Fruit fly (Drosophila melanogaster) whole organism, embryonic: ENCODE data around the gene CG14598.
A peak's percentile ranks its signal among the peaks of the same experiment; 100 is the strongest.

Experiments used
- ATbp ChIP-seq: fragments of 200-800 bp; sonication (Bioruptor generic); optimal IDR thresholded peaks from 2 replicates; lab custom pipeline; 2017; ENCODE audit warnings: missing biosample characterization, mild to moderate bottlenecking, missing genetic modification characterization, missing genetic modification reagents
- Asciz ChIP-seq: fragments of 200-800 bp; sonication (Bioruptor generic); optimal IDR thresholded peaks from 2 replicates; lab custom pipeline; 2017; ENCODE audit warnings: missing biosample characterization, mild to moderate bottlenecking, missing genetic modification characterization, missing genetic modification reagents
- Atf6 ChIP-seq: fragments of 200-800 bp; sonication (Bioruptor generic); IDR thresholded peaks from 2 replicates; pipeline ENCODE4 v1.3.6; 2022; ENCODE audit warnings: missing biosample characterization, missing genetic modification characterization
- CG10147 ChIP-seq: fragments of 200-800 bp; sonication (Bioruptor generic); optimal IDR thresholded peaks from 2 replicates; lab custom pipeline; 2019; ENCODE audit warnings: missing biosample characterization, mild to moderate bottlenecking, missing genetic modification characterization, moderate library complexity
- CG11085 ChIP-seq: fragments of 200-800 bp; sonication (Bioruptor generic); IDR thresholded peaks from 2 replicates; pipeline ENCODE4 v1.3.6; 2022; ENCODE audit warnings: missing biosample characterization, missing genetic modification characterization
- CG12071 ChIP-seq: fragments of 200-800 bp; sonication (Bioruptor generic); optimal IDR thresholded peaks from 3 replicates; lab custom pipeline; 2018; ENCODE audit warnings: missing biosample characterization, mild to moderate bottlenecking, missing genetic modification characterization
- CG13624 ChIP-seq: fragments of 200-800 bp; sonication (Bioruptor generic); optimal IDR thresholded peaks from 2 replicates; lab custom pipeline; 2016; ENCODE audit warnings: missing biosample characterization, missing genetic modification characterization
- CG14014 ChIP-seq: fragments of 200-800 bp; sonication (Bioruptor generic); IDR thresholded peaks from 2 replicates; pipeline ENCODE4 v1.3.6; 2022; ENCODE audit warnings: missing biosample characterization, missing genetic modification characterization
- CG14860 ChIP-seq: fragments of 200-800 bp; sonication (Bioruptor generic); IDR thresholded peaks from 3 replicates; pipeline ENCODE4 v1.3.6; 2022; ENCODE audit warnings: missing biosample characterization, missing genetic modification characterization; ENCODE audit not compliant: partially characterized antibody
- CG14965 ChIP-seq: fragments of 200-800 bp; sonication (Bioruptor generic); optimal IDR thresholded peaks from 2 replicates; lab custom pipeline; 2016; ENCODE audit warnings: missing biosample characterization, missing genetic modification characterization, borderline replicate concordance
- CG15479 ChIP-seq: fragments of 200-800 bp; sonication (Bioruptor generic); optimal IDR thresholded peaks from 3 replicates; lab custom pipeline; 2019; ENCODE audit warnings: missing biosample characterization, mild to moderate bottlenecking, missing genetic modification characterization, moderate library complexity
- CG1602 ChIP-seq: fragments of 200-800 bp; sonication (Bioruptor generic); optimal IDR thresholded peaks from 3 replicates; lab custom pipeline; 2016; ENCODE audit warnings: missing biosample characterization, missing genetic modification characterization
- CG17385 ChIP-seq: fragments of 200-800 bp; sonication (Bioruptor generic); optimal IDR thresholded peaks from 3 replicates; lab custom pipeline; 2018; ENCODE audit warnings: missing biosample characterization, mild to moderate bottlenecking, missing genetic modification characterization
- CG2120 ChIP-seq: fragments of 200-800 bp; sonication (Bioruptor generic); optimal IDR thresholded peaks from 3 replicates; lab custom pipeline; 2016; ENCODE audit warnings: missing biosample characterization, missing genetic modification characterization
- CG2202 ChIP-seq: fragments of 200-800 bp; sonication (Bioruptor generic); optimal IDR thresholded peaks from 2 replicates; lab custom pipeline; 2018; ENCODE audit warnings: missing biosample characterization, mild to moderate bottlenecking, missing genetic modification characterization
- CG3847 ChIP-seq: fragments of 200-800 bp; sonication (Bioruptor generic); IDR thresholded peaks from 2 replicates; pipeline ENCODE4 v1.3.6; 2022; ENCODE audit warnings: missing biosample characterization, missing genetic modification characterization
- CG6254 ChIP-seq: fragments of 200-800 bp; sonication (Bioruptor generic); optimal IDR thresholded peaks from 3 replicates; lab custom pipeline; 2017; ENCODE audit warnings: mild to moderate bottlenecking, missing biosample characterization, missing genetic modification reagents, missing genetic modification characterization
- CG6272 ChIP-seq: fragments of 200-800 bp; sonication (Bioruptor generic); IDR thresholded peaks from 2 replicates; pipeline ENCODE4 v1.3.6; 2022; ENCODE audit warnings: missing biosample characterization, missing genetic modification characterization
- CG6813 ChIP-seq: fragments of 200-800 bp; sonication (Bioruptor generic); optimal IDR thresholded peaks from 2 replicates; lab custom pipeline; 2017; ENCODE audit warnings: missing biosample characterization, missing genetic modification characterization, mild to moderate bottlenecking, moderate library complexity, missing genetic modification reagents
- CG7357 ChIP-seq: fragments of 200-800 bp; sonication (Bioruptor generic); IDR thresholded peaks from 3 replicates; pipeline ENCODE4 v1.3.6; 2022; ENCODE audit warnings: missing biosample characterization, missing genetic modification characterization
- CG7839 ChIP-seq: fragments of 200-800 bp; sonication (Bioruptor generic); optimal IDR thresholded peaks from 3 replicates; lab custom pipeline; 2018; ENCODE audit warnings: missing biosample characterization, mild to moderate bottlenecking, missing genetic modification characterization, moderate library complexity
- CG7928 ChIP-seq: fragments of 200-800 bp; sonication (Bioruptor generic); optimal IDR thresholded peaks from 2 replicates; lab custom pipeline; 2017; ENCODE audit warnings: missing biosample characterization, mild to moderate bottlenecking, missing genetic modification characterization
- CG8290 ChIP-seq, 3 experiments: fragments of 200-800 bp; sonication (Bioruptor generic); optimal IDR thresholded peaks; 2 replicates each; lab custom pipeline; 2016 to 2019; ENCODE audit warnings: missing biosample characterization in 3 of 3, missing genetic modification characterization in 3 of 3, mild to moderate bottlenecking in 2 of 3, moderate library complexity in 1 of 3
- Dll ChIP-seq: fragments of 200-800 bp; sonication (Bioruptor generic); IDR thresholded peaks from 4 replicates; pipeline ENCODE4 v1.3.6; 2022; ENCODE audit warnings: missing biosample characterization, missing genetic modification characterization; ENCODE audit not compliant: partially characterized antibody
- Doc2 ChIP-seq: fragments of 200-800 bp; sonication (Bioruptor generic); IDR thresholded peaks from 2 replicates; pipeline ENCODE4 v1.3.6; 2022; ENCODE audit warnings: missing biosample characterization, missing genetic modification characterization
- Doc3 ChIP-seq: fragments of 200-800 bp; sonication (Bioruptor generic); IDR thresholded peaks from 3 replicates; pipeline ENCODE4 v1.3.6; 2022; ENCODE audit warnings: missing biosample characterization, missing genetic modification characterization; ENCODE audit not compliant: partially characterized antibody
- ERR ChIP-seq: fragments of 200-800 bp; sonication (Bioruptor generic); optimal IDR thresholded peaks from 2 replicates; lab custom pipeline; 2016; ENCODE audit warnings: missing biosample characterization, missing genetic modification characterization
- GATAe ChIP-seq: fragments of 200-800 bp; sonication (Bioruptor generic); conservative IDR thresholded peaks from 2 replicates; pipeline ENCODE4 v1.3.6; 2022; ENCODE audit warnings: missing biosample characterization, missing genetic modification characterization
- Gug ChIP-seq: fragments of 200-800 bp; sonication (Bioruptor generic); IDR thresholded peaks from 4 replicates; pipeline ENCODE4 v1.3.6; 2022; ENCODE audit warnings: missing biosample characterization, missing genetic modification characterization
- HmgZ ChIP-seq: fragments of 200-800 bp; sonication (Bioruptor generic); optimal IDR thresholded peaks from 2 replicates; lab custom pipeline; 2018; ENCODE audit warnings: missing biosample characterization, mild to moderate bottlenecking, missing genetic modification characterization
- Hsf ChIP-seq: fragments of 200-800 bp; sonication (Bioruptor generic); optimal IDR thresholded peaks from 3 replicates; lab custom pipeline; 2016; ENCODE audit warnings: missing biosample characterization, missing genetic modification characterization
- MBD-R2 ChIP-seq: fragments of 200-800 bp; sonication (Bioruptor generic); IDR thresholded peaks from 2 replicates; pipeline ENCODE4 v1.3.6; 2022; ENCODE audit warnings: missing biosample characterization, missing genetic modification characterization
- Mes4 ChIP-seq: fragments of 200-800 bp; sonication (Bioruptor generic); optimal IDR thresholded peaks from 2 replicates; lab custom pipeline; 2016; ENCODE audit warnings: missing biosample characterization, missing genetic modification characterization
- Oaz ChIP-seq: fragments of 200-800 bp; sonication (Bioruptor generic); IDR thresholded peaks from 2 replicates; pipeline ENCODE4 v1.3.6; 2022; ENCODE audit warnings: missing biosample characterization, missing genetic modification characterization
- Pdp1 ChIP-seq, 2 experiments: fragments of 200-800 bp; sonication (Bioruptor generic); optimal IDR thresholded peaks; 3 replicates each; lab custom pipeline; 2016; ENCODE audit warnings: missing biosample characterization in 2 of 2, missing genetic modification characterization in 2 of 2, mild to moderate bottlenecking in 1 of 2, moderate library complexity in 1 of 2
- Taf1 ChIP-seq: fragments of 200-800 bp; sonication (Bioruptor generic); IDR thresholded peaks from 2 replicates; pipeline ENCODE4 v1.3.6; 2022; ENCODE audit warnings: missing biosample characterization, missing genetic modification characterization
- Xbp1 ChIP-seq: fragments of 200-800 bp; sonication (Bioruptor generic); optimal IDR thresholded peaks from 3 replicates; lab custom pipeline; 2016; ENCODE audit warnings: missing biosample characterization, mild to moderate bottlenecking, missing genetic modification characterization
- ap ChIP-seq: fragments of 200-800 bp; sonication (Bioruptor generic); IDR thresholded peaks from 2 replicates; pipeline ENCODE4 v1.3.6; 2022; ENCODE audit warnings: missing biosample characterization, missing genetic modification characterization
- ash1 ChIP-seq: fragments of 200-800 bp; sonication (Bioruptor generic); optimal IDR thresholded peaks from 2 replicates; lab custom pipeline; 2018; ENCODE audit warnings: missing biosample characterization, mild to moderate bottlenecking, missing genetic modification characterization
- caup ChIP-seq: fragments of 200-800 bp; sonication (Bioruptor generic); optimal IDR thresholded peaks from 3 replicates; lab custom pipeline; 2017; ENCODE audit warnings: missing biosample characterization, mild to moderate bottlenecking, missing genetic modification characterization, moderate library complexity; ENCODE audit not compliant: severe bottlenecking
- hkb ChIP-seq, 2 experiments: fragments of 200-800 bp in 1 of 2; fragments of >200 bp in 1 of 2; sonication (Bioruptor generic) in 1 of 2; IDR thresholded peaks in 1 of 2; optimal IDR thresholded peaks in 1 of 2; 2 replicates each; pipeline versions ENCODE4 v1.3.6 to Lab custom; 2017 to 2022; ENCODE audit warnings: missing biosample characterization in 1 of 2, missing genetic modification characterization in 1 of 2
- nerfin-1 ChIP-seq: fragments of 200-800 bp; sonication (Bioruptor generic); optimal IDR thresholded peaks from 3 replicates; lab custom pipeline; 2019; ENCODE audit warnings: missing biosample characterization, mild to moderate bottlenecking, missing genetic modification characterization, moderate library complexity
- peb ChIP-seq: fragments of 200-800 bp; sonication (Bioruptor generic); IDR thresholded peaks from 2 replicates; pipeline ENCODE4 v1.3.6; 2022; ENCODE audit warnings: missing biosample characterization, missing genetic modification characterization
- prd ChIP-seq, 3 experiments: fragments of >200 bp in 2 of 3; fragments of 200-800 bp in 1 of 3; sonication (Bioruptor generic) in 1 of 3; optimal IDR thresholded peaks in 2 of 3; IDR thresholded peaks in 1 of 3; 2 replicates in 2 of 3; 3 replicates in 1 of 3; pipeline versions ENCODE4 v1.3.6 to Lab custom; 2017 to 2022; ENCODE audit warnings: missing biosample characterization in 1 of 3, missing genetic modification characterization in 1 of 3
- run ChIP-seq: fragments of 200-800 bp; sonication (Bioruptor generic); optimal IDR thresholded peaks from 3 replicates; lab custom pipeline; 2018; ENCODE audit warnings: missing biosample characterization, mild to moderate bottlenecking, missing genetic modification characterization
- salm ChIP-seq: fragments of 200-800 bp; sonication (Bioruptor generic); optimal IDR thresholded peaks from 2 replicates; lab custom pipeline; 2018; ENCODE audit warnings: missing biosample characterization, mild to moderate bottlenecking, missing genetic modification characterization
- wek ChIP-seq: fragments of 200-800 bp; sonication (Bioruptor generic); optimal IDR thresholded peaks from 3 replicates; lab custom pipeline; 2018; ENCODE audit warnings: missing biosample characterization, mild to moderate bottlenecking, missing genetic modification characterization, moderate library complexity
- zf30C ChIP-seq: fragments of 200-800 bp; sonication (Bioruptor generic); optimal IDR thresholded peaks from 3 replicates; lab custom pipeline; 2018; ENCODE audit warnings: missing biosample characterization, mild to moderate bottlenecking, missing genetic modification characterization

Gene CG14598

dm6 chr3R:7473767-7474254, 34.3 kb downstream of the CG14598 start, which contains the start of gene CG1142 (continued):
- TF ChIP-seq ATbp (GFP tag; lab: Kevin White, UChicago) (peak; percentile 96), run (peak; percentile 98), wek (GFP tag; lab: Kevin White, UChicago) (peak; percentile 98), ap (GFP tag; lab: Robert Waterston, UW) (peak; percentile 99), ERR (GFP tag; lab: Kevin White, UChicago) (peak; percentile 88), CG13624 (GFP tag; lab: Kevin White, UChicago) (peak; percentile 98), Gug (peak; percentile 88), CG2120 (peak; percentile 98), Taf1 (GFP tag; lab: Robert Waterston, UW) (peak; percentile 95), Mes4 (GFP tag; lab: Kevin White, UChicago) (peak; percentile 97), CG7839 (tag; lab: Kevin White, UChicago) (peak; percentile 99), CG11085 (GFP tag; lab: Robert Waterston, UW) (peak; percentile 96), CG2202 (tag; lab: Kevin White, UChicago) (peak; percentile 98), HmgZ (tag; lab: Kevin White, UChicago) (peak; percentile 98), caup (peak; percentile 98), MBD-R2 (GFP tag; lab: Robert Waterston, UW) (peak; percentile 98), Atf6 (GFP tag; lab: Robert Waterston, UW) (peak; percentile 98), prd (optimal IDR thresholded peaks at IDR 0.05; lab: Kevin White, UChicago) (no peak), prd (GFP tag; IDR thresholded peaks at IDR 0.05; lab: Robert Waterston, UW) (peak; percentile 99), CG8290 (GFP tag; optimal IDR thresholded peaks at IDR 0.05; lab: Kevin White, UChicago) (peak; percentile 89), CG8290 (tag; optimal IDR thresholded peaks at IDR 0.05; lab: Kevin White, UChicago) (peak; percentile 94 to 96), zf30C (GFP tag; lab: Kevin White, UChicago) (peak; percentile 52), CG1602 (GFP tag; lab: Kevin White, UChicago) (peak; percentile 98), CG15479 (GFP tag; lab: Kevin White, UChicago) (peak; percentile 89), CG7357 (GFP tag; lab: Robert Waterston, UW) (peak; percentile 91), Doc3 (GFP tag; lab: Robert Waterston, UW) (no peak), GATAe (GFP tag; lab: Robert Waterston, UW) (peak; percentile 85), ash1 (peak; percentile 78), Pdp1 (GFP tag; optimal IDR thresholded peaks at IDR 0.05; lab: Kevin White, UChicago) (peak; percentile 97), Xbp1 (peak; percentile 98), CG14965 (GFP tag; lab: Kevin White, UChicago) (peak; percentile 71), Dll (no peak), Hsf (GFP tag; lab: Kevin White, UChicago) (peak; percentile 98), CG3847 (GFP tag; lab: Robert Waterston, UW) (peak; percentile 97), CG10147 (GFP tag; lab: Kevin White, UChicago) (peak; percentile 99), CG6272 (GFP tag; lab: Robert Waterston, UW) (peak; percentile 90), CG7928 (peak; percentile 81), salm (tag; lab: Kevin White, UChicago) (peak; percentile 99), CG17385 (GFP tag; lab: Kevin White, UChicago) (peak; percentile 98), Oaz (GFP tag; lab: Robert Waterston, UW) (peak; percentile 98), nerfin-1 (peak; percentile 98), CG14014 (peak; percentile 99), Doc2 (peak; percentile 76), hkb (optimal IDR thresholded peaks at IDR 0.05; lab: Kevin White, UChicago) (no peak), hkb (GFP tag; IDR thresholded peaks at IDR 0.05; lab: Robert Waterston, UW) (peak; percentile 99), CG14860 (GFP tag; lab: Robert Waterston, UW) (no peak), Asciz (GFP tag; lab: Kevin White, UChicago) (peak; percentile 97), peb (GFP tag; lab: Robert Waterston, UW) (peak; percentile 95), CG6813 (GFP tag; lab: Kevin White, UChicago) (peak; percentile 95), CG6254 (peak; percentile 96), CG12071 (GFP tag; lab: Kevin White, UChicago) (peak; percentile 97)
